Worm (Caenorhabditis elegans) whole organism, mixed stage, embryonic: ENCODE results near the gene F32D1.8.

ENCODE experiments used
- M03D4.4 ChIP-seq: sonication (generic microtip); optimal IDR thresholded peaks from 2 replicates; lab custom pipeline; 2017; ENCODE audit warnings: mild to moderate bottlenecking, missing genetic modification characterization, missing compliant biosample characterization
- bed-3 ChIP-seq: fragments of 200-800 bp; sonication (Bioruptor generic); optimal IDR thresholded peaks from 3 replicates; lab custom pipeline; 2018; ENCODE audit warnings: mild to moderate bottlenecking, missing genetic modification characterization, moderate library complexity, missing compliant biosample characterization
- blmp-1 ChIP-seq: fragments of 150-350 bp; optimal IDR thresholded peaks from 2 replicates; lab custom pipeline; 2014; ENCODE audit warnings: missing biosample characterization, missing genetic modification characterization
- ceh-43 ChIP-seq: fragments of 200-800 bp; sonication (Bioruptor generic); optimal IDR thresholded peaks from 2 replicates; lab custom pipeline; 2018; ENCODE audit warnings: mild to moderate bottlenecking, missing genetic modification characterization, moderate library complexity, missing compliant biosample characterization
- ceh-83 ChIP-seq: fragments of 200-800 bp; sonication (Bioruptor generic); optimal IDR thresholded peaks from 2 replicates; lab custom pipeline; 2018; ENCODE audit warnings: mild to moderate bottlenecking, missing genetic modification characterization, missing compliant biosample characterization
- ces-1 ChIP-seq: fragments of 150-350 bp; optimal IDR thresholded peaks from 2 replicates; lab custom pipeline; 2014; ENCODE audit warnings: missing biosample characterization, missing genetic modification reagents, missing genetic modification characterization
- cnd-1 ChIP-seq: fragments of 200-800 bp; sonication (Bioruptor generic); optimal IDR thresholded peaks from 2 replicates; lab custom pipeline; 2018; ENCODE audit warnings: mild to moderate bottlenecking, missing genetic modification characterization, missing compliant biosample characterization
- elt-1 ChIP-seq: sonication (generic microtip); optimal IDR thresholded peaks from 2 replicates; lab custom pipeline; 2017; ENCODE audit warnings: missing genetic modification characterization, mild to moderate bottlenecking, missing compliant biosample characterization, antibody characterized with exemption, moderate library complexity, borderline replicate concordance; ENCODE audit not compliant: insufficient read depth
- flh-1 ChIP-seq: fragments of 200-800 bp; sonication (Bioruptor generic); optimal IDR thresholded peaks from 2 replicates; lab custom pipeline; 2018; ENCODE audit warnings: mild to moderate bottlenecking, missing genetic modification characterization, moderate library complexity, missing compliant biosample characterization
- ham-2 ChIP-seq: fragments of 200-800 bp; sonication (Bioruptor generic); optimal IDR thresholded peaks from 2 replicates; lab custom pipeline; 2018; ENCODE audit warnings: mild to moderate bottlenecking, missing genetic modification characterization, missing compliant biosample characterization
- hlh-1 ChIP-seq: fragments of 150-350 bp; optimal IDR thresholded peaks from 2 replicates; lab custom pipeline; 2014; ENCODE audit warnings: missing biosample characterization, missing genetic modification reagents, missing genetic modification characterization
- lin-32 ChIP-seq: fragments of 200-800 bp; sonication (Bioruptor generic); optimal IDR thresholded peaks from 2 replicates; lab custom pipeline; 2018; ENCODE audit warnings: mild to moderate bottlenecking, missing genetic modification characterization, missing compliant biosample characterization
- mep-1 ChIP-seq: fragments of 150-350 bp; optimal IDR thresholded peaks from 2 replicates; lab custom pipeline; 2017; ENCODE audit warnings: missing biosample characterization, missing genetic modification reagents, missing genetic modification characterization, inconsistent platforms
- mls-2 ChIP-seq: sonication (generic microtip); optimal IDR thresholded peaks from 2 replicates; lab custom pipeline; 2016; ENCODE audit warnings: mild to moderate bottlenecking, missing genetic modification characterization, moderate library complexity, missing compliant biosample characterization
- nhr-12 ChIP-seq: fragments of 150-350 bp; optimal IDR thresholded peaks from 2 replicates; lab custom pipeline; 2014; ENCODE audit warnings: missing biosample characterization, missing genetic modification characterization
- nhr-2 ChIP-seq: fragments of 150-350 bp; optimal IDR thresholded peaks from 2 replicates; lab custom pipeline; 2014; ENCODE audit warnings: missing biosample characterization, missing genetic modification characterization
- nhr-237 ChIP-seq: fragments of 150-350 bp; optimal IDR thresholded peaks from 2 replicates; lab custom pipeline; 2014; ENCODE audit warnings: missing biosample characterization, missing genetic modification characterization
- nhr-28 ChIP-seq: fragments of 150-350 bp; optimal IDR thresholded peaks from 2 replicates; lab custom pipeline; 2014; ENCODE audit warnings: missing biosample characterization, missing genetic modification characterization
- nhr-76 ChIP-seq: sonication (generic microtip); optimal IDR thresholded peaks from 2 replicates; lab custom pipeline; 2017; ENCODE audit warnings: missing biosample characterization, missing genetic modification characterization
- pha-4 ChIP-seq: fragments of 150-350 bp; optimal IDR thresholded peaks from 2 replicates; lab custom pipeline; 2018; ENCODE audit warnings: missing biosample characterization, missing genetic modification reagents, missing genetic modification characterization
- sem-2 ChIP-seq: fragments of 200-800 bp; sonication (Bioruptor generic); optimal IDR thresholded peaks from 2 replicates; lab custom pipeline; 2018; ENCODE audit warnings: mild to moderate bottlenecking, missing genetic modification characterization, missing compliant biosample characterization
- snpc-4 ChIP-seq: fragments of 150-350 bp; optimal IDR thresholded peaks from 2 replicates; lab custom pipeline; 2014; ENCODE audit warnings: missing biosample characterization, missing genetic modification characterization
- tbx-8 ChIP-seq: fragments of 200-800 bp; sonication (Bioruptor generic); optimal IDR thresholded peaks from 2 replicates; lab custom pipeline; 2018; ENCODE audit warnings: mild to moderate bottlenecking, missing genetic modification characterization, moderate library complexity, missing compliant biosample characterization
- unc-120 ChIP-seq: sonication (generic microtip); optimal IDR thresholded peaks from 2 replicates; lab custom pipeline; 2017; ENCODE audit warnings: missing genetic modification characterization, missing compliant biosample characterization; ENCODE audit not compliant: poor library complexity, severe bottlenecking
- unc-39 ChIP-seq: fragments of 150-350 bp; optimal IDR thresholded peaks from 2 replicates; lab custom pipeline; 2014; ENCODE audit warnings: missing biosample characterization, missing genetic modification characterization
- unc-62 ChIP-seq: fragments of 150-350 bp; optimal IDR thresholded peaks from 2 replicates; lab custom pipeline; 2014; ENCODE audit warnings: missing biosample characterization, missing genetic modification reagents, missing genetic modification characterization
- zip-8 ChIP-seq: fragments of 150-350 bp; optimal IDR thresholded peaks from 2 replicates; lab custom pipeline; 2014; ENCODE audit warnings: missing biosample characterization, missing genetic modification characterization
- ztf-11 ChIP-seq: fragments of 150-350 bp; optimal IDR thresholded peaks from 2 replicates; lab custom pipeline; 2014; ENCODE audit warnings: missing biosample characterization, missing genetic modification characterization

Gene F32D1.8

ce11 chrV:4418116-4418515, 40.6 kb upstream of the F32D1.8 start, which contains the start of gene Y47D7A.6:
TSS of gene Y47D7A.6 (minus strand) at chrV:4418216.
- TF ChIP-seq flh-1 (no peak), mls-2 (tag; lab: Kevin White, UChicago) (no peak), unc-62 (GFP tag; lab: Kevin White, UChicago) (no peak), ces-1 (GFP tag; lab: Kevin White, UChicago) (no peak), M03D4.4 (tag; lab: Kevin White, UChicago) (no peak), mep-1 (tag; lab: Kevin White, UChicago) (no peak), unc-120 (tag; lab: Kevin White, UChicago) (no peak), hlh-1 (no peak), tbx-8 (GFP tag; lab: Kevin White, UChicago) (no peak), nhr-12 (tag; lab: Kevin White, UChicago) (no peak), elt-1 (tag; lab: Kevin White, UChicago) (no peak), ceh-43 (GFP tag; lab: Kevin White, UChicago) (no peak), bed-3 (GFP tag; lab: Kevin White, UChicago) (no peak), snpc-4 (tag; lab: Kevin White, UChicago) (no peak), ztf-11 (tag; lab: Kevin White, UChicago) (no peak), cnd-1 (tag; lab: Kevin White, UChicago) (no peak), ceh-83 (GFP tag; lab: Kevin White, UChicago) (no peak), unc-39 (tag; lab: Kevin White, UChicago) (no peak), nhr-2 (tag; lab: Kevin White, UChicago) (no peak), nhr-76 (tag; lab: Kevin White, UChicago) (no peak)

DNA sequence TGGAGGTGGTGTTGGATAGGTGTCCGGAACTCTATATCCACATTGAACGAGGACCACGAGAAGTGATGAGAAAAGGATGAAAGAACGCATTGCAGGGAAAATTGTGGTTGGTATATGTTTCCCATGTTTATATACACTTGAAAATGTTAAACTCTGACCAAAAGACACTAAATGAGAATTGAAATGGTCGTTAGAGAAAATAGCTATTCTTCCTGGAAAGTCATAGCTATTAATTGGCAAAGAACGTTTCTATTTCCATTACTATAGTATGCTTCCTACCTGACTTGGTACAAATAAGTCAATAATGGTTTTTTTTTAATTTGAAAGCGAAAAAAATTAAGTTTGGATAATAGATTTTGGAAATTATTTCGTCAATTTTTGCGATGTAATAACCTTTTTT, 39.2 kb upstream of the F32D1.8 start, which contains the start of gene Y47D7A.18:
Gene Y47D7A.18 (minus strand): TSS at position 101 of the 400 bp plus-strand sequence.
- no peak for TF ChIP-seq nhr-12 (tag; lab: Kevin White, UChicago)
- TF ChIP-seq flh-1: no peak
- TF ChIP-seq mep-1 (tag; lab: Kevin White, UChicago): no peak
- TF ChIP-seq pha-4 (tag; lab: Kevin White, UChicago): no peak
- no peak for TF ChIP-seq nhr-28 (tag; lab: Kevin White, UChicago)
- TF ChIP-seq unc-120 (tag; lab: Kevin White, UChicago): no peak
- no peak for TF ChIP-seq blmp-1 (tag; lab: Kevin White, UChicago)
- TF ChIP-seq lin-32 (GFP tag; lab: Kevin White, UChicago): no peak
- TF ChIP-seq sem-2 (GFP tag; lab: Kevin White, UChicago): no peak
- TF ChIP-seq nhr-2 (tag; lab: Kevin White, UChicago): no peak
- TF ChIP-seq elt-1 (tag; lab: Kevin White, UChicago): no peak

- peak; percentile 48 for TF ChIP-seq zip-8 (tag; lab: Kevin White, UChicago)
- TF ChIP-seq bed-3 (GFP tag; lab: Kevin White, UChicago): no peak
- TF ChIP-seq ceh-43 (GFP tag; lab: Kevin White, UChicago): no peak
- no peak for TF ChIP-seq ham-2 (GFP tag; lab: Kevin White, UChicago)
- TF ChIP-seq ces-1 (GFP tag; lab: Kevin White, UChicago): no peak
- TF ChIP-seq, all 35 proteins: peak for 1
Observed at ce11 chrV:4414613-4415071, 37.1 kb upstream of the F32D1.8 start, which contains the start of gene grl-5. TSS of gene grl-5 (minus strand) at chrV:4414663.

DNA sequence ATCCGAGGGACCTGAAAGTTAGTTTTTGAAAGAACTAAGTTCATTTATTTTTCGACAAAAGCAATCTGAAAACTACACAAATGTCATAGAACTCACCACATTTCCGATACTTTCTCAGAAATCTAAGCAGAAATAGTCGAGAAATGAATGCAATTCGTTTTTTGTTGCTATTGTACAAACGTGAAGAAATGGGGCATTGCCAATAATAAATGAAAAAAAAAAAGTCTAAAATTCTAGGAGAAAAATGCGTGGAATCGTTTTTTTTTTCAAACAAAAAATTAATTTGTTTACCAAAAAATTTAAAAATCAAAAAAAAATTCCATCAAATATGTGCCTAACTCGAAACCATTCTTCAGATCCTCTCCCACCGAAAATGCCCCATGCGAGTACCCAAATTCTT, 34.2 kb upstream of the F32D1.8 start, which contains the start of gene Y47D7A.17:
Gene Y47D7A.17 (minus strand): TSS at position 101 of the 400 bp plus-strand sequence.
- TF ChIP-seq ceh-83 (GFP tag; lab: Kevin White, UChicago) (no peak), nhr-12 (tag; lab: Kevin White, UChicago) (no peak), bed-3 (GFP tag; lab: Kevin White, UChicago) (no peak), nhr-237 (tag; lab: Kevin White, UChicago) (no peak), tbx-8 (GFP tag; lab: Kevin White, UChicago) (no peak), flh-1 (no peak), ztf-11 (tag; lab: Kevin White, UChicago) (no peak)

ce11 chrV:4410643-4411042, 33.1 kb upstream of the F32D1.8 start, which contains the start of gene Y47D7A.3:
TSS of gene Y47D7A.3 (plus strand) at chrV:4410943.
- no peak for TF ChIP-seq ces-1 (GFP tag; lab: Kevin White, UChicago)
- no peak for TF ChIP-seq ceh-43 (GFP tag; lab: Kevin White, UChicago)
